Worm (Caenorhabditis elegans) whole organism, late embryonic: ENCODE results near the gene C04E6.13.

ENCODE experiments used
- C08G9.2 ChIP-seq: sonication (generic microtip); optimal IDR thresholded peaks from 2 replicates; lab custom pipeline; 2016; ENCODE audit warnings: mild to moderate bottlenecking, missing genetic modification characterization, moderate library complexity, missing compliant biosample characterization
- C38D4.7 ChIP-seq: fragments of 200-800 bp; sonication (Bioruptor generic); optimal IDR thresholded peaks from 2 replicates; lab custom pipeline; 2018; ENCODE audit warnings: mild to moderate bottlenecking, missing genetic modification characterization, moderate library complexity, missing compliant biosample characterization
- F13H6.1 ChIP-seq: sonication (generic microtip); optimal IDR thresholded peaks from 2 replicates; lab custom pipeline; 2016; ENCODE audit warnings: missing genetic modification characterization, missing compliant biosample characterization
- K02D7.2 ChIP-seq: sonication (generic microtip); optimal IDR thresholded peaks from 2 replicates; lab custom pipeline; 2017; ENCODE audit warnings: mild to moderate bottlenecking, missing genetic modification characterization, missing compliant biosample characterization
- K09A11.1 ChIP-seq: sonication (generic microtip); optimal IDR thresholded peaks from 2 replicates; lab custom pipeline; 2017; ENCODE audit warnings: antibody characterized with exemption, mild to moderate bottlenecking, missing genetic modification characterization, missing compliant biosample characterization; ENCODE audit not compliant: insufficient read depth
- Y22D7AL.16 ChIP-seq: sonication (generic microtip); optimal IDR thresholded peaks from 2 replicates; lab custom pipeline; 2016; ENCODE audit warnings: missing genetic modification characterization, missing compliant biosample characterization
- ahr-1 ChIP-seq: sonication (generic microtip); optimal IDR thresholded peaks from 2 replicates; lab custom pipeline; 2016; ENCODE audit warnings: missing genetic modification characterization, missing compliant biosample characterization
- ama-1 ChIP-seq: fragments of 150-350 bp; optimal IDR thresholded peaks from 2 replicates; lab custom pipeline; 2014
- ceh-14 ChIP-seq: sonication (generic microtip); optimal IDR thresholded peaks from 2 replicates; lab custom pipeline; 2016; ENCODE audit warnings: missing genotype, missing genetic modification characterization, missing compliant biosample characterization
- ceh-19 ChIP-seq: fragments of 200-800 bp; sonication (Bioruptor generic); optimal IDR thresholded peaks from 2 replicates; lab custom pipeline; 2018; ENCODE audit warnings: mild to moderate bottlenecking, missing genetic modification characterization, missing compliant biosample characterization
- ceh-2 ChIP-seq: sonication (generic microtip); optimal IDR thresholded peaks from 2 replicates; lab custom pipeline; 2016; ENCODE audit warnings: missing genotype, missing genetic modification characterization, missing compliant biosample characterization
- ceh-31 ChIP-seq: sonication (generic microtip); optimal IDR thresholded peaks from 2 replicates; lab custom pipeline; 2016; ENCODE audit warnings: missing genetic modification characterization, missing compliant biosample characterization
- ceh-34 ChIP-seq: sonication (generic microtip); optimal IDR thresholded peaks from 2 replicates; lab custom pipeline; 2016; ENCODE audit warnings: mild to moderate bottlenecking, missing genetic modification characterization, missing compliant biosample characterization
- ceh-45 ChIP-seq: fragments of 200-800 bp; sonication (Bioruptor generic); IDR thresholded peaks from 2 replicates; pipeline ENCODE4 v1.3.6; 2022; ENCODE audit warnings: missing genetic modification reagents, missing genetic modification characterization, missing compliant biosample characterization
- ceh-48 ChIP-seq: sonication (generic microtip); optimal IDR thresholded peaks from 2 replicates; lab custom pipeline; 2016; ENCODE audit warnings: missing genetic modification characterization, inconsistent platforms, missing compliant biosample characterization
- ceh-9 ChIP-seq: sonication (generic microtip); optimal IDR thresholded peaks from 2 replicates; lab custom pipeline; 2016; ENCODE audit warnings: mild to moderate bottlenecking, missing genetic modification characterization, inconsistent platforms, missing compliant biosample characterization
- elt-2 ChIP-seq: sonication (generic microtip); optimal IDR thresholded peaks from 2 replicates; lab custom pipeline; 2016; ENCODE audit warnings: missing genetic modification reagents, missing genetic modification characterization, missing compliant biosample characterization
- elt-4 ChIP-seq: sonication (generic microtip); optimal IDR thresholded peaks from 2 replicates; lab custom pipeline; 2016; ENCODE audit warnings: missing genetic modification characterization, missing compliant biosample characterization
- fax-1 ChIP-seq: sonication (generic microtip); optimal IDR thresholded peaks from 2 replicates; lab custom pipeline; 2016; ENCODE audit warnings: missing genotype, missing genetic modification characterization, missing compliant biosample characterization
- fkh-6 ChIP-seq: sonication (generic microtip); optimal IDR thresholded peaks from 2 replicates; lab custom pipeline; 2016; ENCODE audit warnings: missing genetic modification characterization, missing compliant biosample characterization
- hlh-15 ChIP-seq: sonication (generic microtip); optimal IDR thresholded peaks from 2 replicates; lab custom pipeline; 2016; ENCODE audit warnings: missing genetic modification characterization, missing compliant biosample characterization
- hlh-6 ChIP-seq: sonication (generic microtip); optimal IDR thresholded peaks from 2 replicates; lab custom pipeline; 2016; ENCODE audit warnings: missing genotype, missing genetic modification characterization, missing compliant biosample characterization
- hlh-8 ChIP-seq: sonication (generic microtip); optimal IDR thresholded peaks from 2 replicates; lab custom pipeline; 2016; ENCODE audit warnings: missing genotype, missing genetic modification characterization, missing compliant biosample characterization
- lim-6 ChIP-seq: sonication (generic microtip); optimal IDR thresholded peaks from 2 replicates; lab custom pipeline; 2016; ENCODE audit warnings: missing genetic modification characterization, missing compliant biosample characterization
- lin-11 ChIP-seq: fragments of 200-800 bp; sonication (Bioruptor generic); optimal IDR thresholded peaks from 2 replicates; lab custom pipeline; 2018; ENCODE audit warnings: mild to moderate bottlenecking, missing genetic modification characterization, missing compliant biosample characterization
- mec-3 ChIP-seq: sonication (generic microtip); optimal IDR thresholded peaks from 2 replicates; lab custom pipeline; 2016; ENCODE audit warnings: borderline replicate concordance, missing genetic modification characterization, missing compliant biosample characterization
- nfya-1 ChIP-seq: sonication (generic microtip); optimal IDR thresholded peaks from 2 replicates; lab custom pipeline; 2017; ENCODE audit warnings: missing genetic modification characterization, mild to moderate bottlenecking, missing compliant biosample characterization, antibody characterized with exemption, moderate library complexity
- nhr-232 ChIP-seq: sonication (generic microtip); optimal IDR thresholded peaks from 2 replicates; lab custom pipeline; 2016; ENCODE audit warnings: missing genetic modification characterization, missing compliant biosample characterization
- npax-4 ChIP-seq: sonication (generic microtip); optimal IDR thresholded peaks from 2 replicates; lab custom pipeline; 2016; ENCODE audit warnings: missing genetic modification characterization, missing compliant biosample characterization
- odd-2 ChIP-seq: sonication (generic microtip); optimal IDR thresholded peaks from 2 replicates; lab custom pipeline; 2017; ENCODE audit warnings: antibody characterized with exemption, mild to moderate bottlenecking, missing genetic modification characterization, missing compliant biosample characterization
- pag-3 ChIP-seq: sonication (generic microtip); optimal IDR thresholded peaks from 2 replicates; lab custom pipeline; 2016; ENCODE audit warnings: missing compliant biosample characterization, missing genetic modification characterization, borderline replicate concordance
- pat-9 ChIP-seq: fragments of 200-800 bp; sonication (Bioruptor generic); optimal IDR thresholded peaks from 2 replicates; lab custom pipeline; 2018; ENCODE audit warnings: mild to moderate bottlenecking, missing genetic modification characterization, moderate library complexity, missing compliant biosample characterization
- pax-1 ChIP-seq: fragments of 150-350 bp; optimal IDR thresholded peaks from 2 replicates; lab custom pipeline; 2014; ENCODE audit warnings: missing biosample characterization, missing genetic modification characterization
- pha-2 ChIP-seq: sonication (generic microtip); optimal IDR thresholded peaks from 2 replicates; lab custom pipeline; 2017; ENCODE audit warnings: mild to moderate bottlenecking, missing genetic modification characterization, missing compliant biosample characterization
- pha-4 ChIP-seq: fragments of 150-350 bp; optimal IDR thresholded peaks from 2 replicates; lab custom pipeline; 2018; ENCODE audit warnings: missing biosample characterization, missing genetic modification reagents, missing genetic modification characterization
- pros-1 ChIP-seq: fragments of 150-350 bp; optimal IDR thresholded peaks from 2 replicates; lab custom pipeline; 2014; ENCODE audit warnings: missing biosample characterization, missing genetic modification reagents, missing genetic modification characterization
- ref-2 ChIP-seq: sonication (generic microtip); optimal IDR thresholded peaks from 2 replicates; lab custom pipeline; 2016; ENCODE audit warnings: missing genetic modification characterization, missing compliant biosample characterization
- sdc-2 ChIP-seq: sonication (generic microtip); optimal IDR thresholded peaks from 2 replicates; lab custom pipeline; 2016; ENCODE audit warnings: missing genotype, missing genetic modification characterization, missing compliant biosample characterization
- syd-9 ChIP-seq: sonication (generic microtip); optimal IDR thresholded peaks from 2 replicates; lab custom pipeline; 2016; ENCODE audit warnings: mild to moderate bottlenecking, missing genetic modification characterization, moderate library complexity, missing compliant biosample characterization
- tbx-7 ChIP-seq: sonication (generic microtip); optimal IDR thresholded peaks from 2 replicates; lab custom pipeline; 2016; ENCODE audit warnings: missing genotype, missing genetic modification characterization, missing compliant biosample characterization
- ttx-3 ChIP-seq: sonication (generic microtip); optimal IDR thresholded peaks from 2 replicates; lab custom pipeline; 2016; ENCODE audit warnings: missing genetic modification reagents, missing genetic modification characterization, missing compliant biosample characterization
- unc-3 ChIP-seq, 2 experiments: fragments of 200-800 bp in 1 of 2; sonication (Bioruptor generic) in 1 of 2; sonication (generic microtip) in 1 of 2; conservative IDR thresholded peaks in 1 of 2; optimal IDR thresholded peaks in 1 of 2; 2 replicates each; pipeline versions ENCODE4 v1.3.6 to Lab custom; 2016 to 2022; ENCODE audit warnings: missing compliant biosample characterization in 2 of 2, missing genetic modification characterization in 2 of 2, missing genetic modification reagents in 1 of 2
- unc-42 ChIP-seq: sonication (generic microtip); optimal IDR thresholded peaks from 2 replicates; lab custom pipeline; 2016; ENCODE audit warnings: missing genotype, missing genetic modification characterization, missing compliant biosample characterization
- unc-86 ChIP-seq: sonication (generic microtip); optimal IDR thresholded peaks from 2 replicates; lab custom pipeline; 2016; ENCODE audit warnings: missing genetic modification characterization, missing compliant biosample characterization
- ztf-16 ChIP-seq: sonication (generic microtip); optimal IDR thresholded peaks from 2 replicates; lab custom pipeline; 2017; ENCODE audit warnings: missing genetic modification characterization, missing compliant biosample characterization

C04E6.13 gene

DNA sequence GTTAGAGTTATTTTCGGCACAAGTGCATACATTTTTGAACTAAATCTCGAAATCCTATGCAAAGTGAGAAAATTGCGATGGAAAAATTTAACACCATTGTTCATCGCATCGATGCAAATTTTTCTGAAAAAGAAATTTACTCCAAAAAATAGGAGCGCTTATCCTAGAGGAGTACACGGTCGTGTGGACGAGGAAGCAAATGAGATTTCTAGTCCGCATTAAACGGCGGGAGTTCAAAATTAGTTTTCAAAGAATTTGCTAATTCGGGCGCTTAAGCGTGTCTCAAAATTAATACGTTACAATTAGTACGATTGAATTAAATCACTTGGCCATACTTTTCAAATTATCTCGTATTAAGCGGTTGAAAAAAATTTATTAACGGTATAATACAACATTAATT, 5.2 kb downstream of the C04E6.13 start, which contains the start of gene lrpr-1 (continued):
- no peak for TF ChIP-seq ceh-19
- TF ChIP-seq lim-6 (tag; lab: Kevin White, UChicago) = peak; percentile 55
- TF ChIP-seq unc-42 = peak; percentile 51
- no peak for TF ChIP-seq pros-1 (tag; lab: Kevin White, UChicago)
- peak; percentile 27 for TF ChIP-seq ahr-1 (tag; lab: Kevin White, UChicago)
- no peak for TF ChIP-seq npax-4 (tag; lab: Kevin White, UChicago)
- no peak for TF ChIP-seq nhr-232 (tag; lab: Kevin White, UChicago)
- TF ChIP-seq Y22D7AL.16 (tag; lab: Kevin White, UChicago) = no peak
- peak; percentile 11 for TF ChIP-seq ttx-3 (tag; lab: Kevin White, UChicago)
- TF ChIP-seq pha-4 (tag; lab: Kevin White, UChicago) = no peak
- no peak for TF ChIP-seq odd-2 (tag; lab: Kevin White, UChicago)
- no peak for TF ChIP-seq pag-3 (tag; lab: Kevin White, UChicago)
- no peak for TF ChIP-seq ceh-34
- TF ChIP-seq elt-4 (tag; lab: Kevin White, UChicago) = no peak
- no peak for TF ChIP-seq K09A11.1 (tag; lab: Kevin White, UChicago)
- no peak for TF ChIP-seq pax-1
- TF ChIP-seq ceh-2 = peak; percentile 94
- no peak for TF ChIP-seq K02D7.2 (tag; lab: Kevin White, UChicago)
- no peak for TF ChIP-seq hlh-15 (tag; lab: Kevin White, UChicago)
- no peak for TF ChIP-seq C38D4.7
- TF ChIP-seq fax-1 = peak; percentile 66
- TF ChIP-seq tbx-7 (tag; lab: Kevin White, UChicago) = peak; percentile 97
- no peak for TF ChIP-seq pha-2 (tag; lab: Kevin White, UChicago)
- TF ChIP-seq syd-9 = no peak
- TF ChIP-seq hlh-8 (tag; lab: Kevin White, UChicago) = peak; percentile 83
- TF ChIP-seq ref-2 (tag; lab: Kevin White, UChicago) = peak; percentile 89
- no peak for TF ChIP-seq ceh-9 (tag; lab: Kevin White, UChicago)
- peak; percentile 12 for TF ChIP-seq unc-86 (tag; lab: Kevin White, UChicago)
- no peak for TF ChIP-seq pat-9 (tag; lab: Kevin White, UChicago)
- no peak for TF ChIP-seq ceh-48
- TF ChIP-seq ztf-16 = no peak
- TF ChIP-seq elt-2 (tag; lab: Kevin White, UChicago) = no peak
- TF ChIP-seq ama-1 (lab: Kevin White, UChicago) = no peak
- peak; percentile 94 for TF ChIP-seq ceh-31 (tag; lab: Kevin White, UChicago)
- no peak for TF ChIP-seq unc-3 (GFP tag; conservative IDR thresholded peaks at IDR 0.05; lab: Robert Waterston, UW)
- TF ChIP-seq unc-3 (tag; optimal IDR thresholded peaks at IDR 0.05; lab: Kevin White, UChicago) = no peak

DNA sequence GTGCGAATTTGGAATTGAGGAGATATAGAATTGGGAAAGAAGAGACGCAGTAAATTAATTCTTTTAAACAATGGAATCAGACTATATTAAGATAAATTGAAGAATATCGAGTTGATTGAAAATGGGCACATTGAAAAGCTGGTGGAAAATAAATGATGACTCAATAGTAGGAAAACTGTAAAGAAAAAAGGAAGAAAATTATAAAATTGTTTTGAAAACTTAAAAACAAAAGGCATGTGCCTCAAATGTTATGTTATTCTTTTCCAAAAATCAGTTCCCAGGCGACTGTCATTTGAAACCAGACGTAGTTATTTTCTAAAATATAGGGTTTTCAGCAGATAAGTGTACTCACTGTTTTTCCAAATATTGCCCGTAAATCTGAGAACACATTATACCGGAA, 7.4 kb downstream of the C04E6.13 start, which contains the start of gene C04E6.12:
Gene C04E6.12, minus strand, starts transcription at position 101 of the 400 bp plus-strand sequence.
- TF ChIP-seq lim-6 (tag; lab: Kevin White, UChicago) (no peak), hlh-15 (tag; lab: Kevin White, UChicago) (no peak), pat-9 (tag; lab: Kevin White, UChicago) (no peak), fkh-6 (tag; lab: Kevin White, UChicago) (no peak), C08G9.2 (no peak), nfya-1 (no peak), ceh-45 (GFP tag; lab: Robert Waterston, UW) (no peak), ref-2 (tag; lab: Kevin White, UChicago) (no peak), ceh-14 (tag; lab: Kevin White, UChicago) (no peak), K09A11.1 (tag; lab: Kevin White, UChicago) (no peak), hlh-6 (no peak), F13H6.1 (tag; lab: Kevin White, UChicago) (no peak), lin-11 (no peak), mec-3 (tag; lab: Kevin White, UChicago) (no peak), ceh-2 (no peak), sdc-2 (no peak)
